Worm (Caenorhabditis elegans): ENCODE data around the gene R09H10.3.
"Not testable (repeated sequence)": the region's sequence is repeated elsewhere in the genome, so short reads cannot be mapped to it uniquely, and the experiment has no call there.

DNA sequence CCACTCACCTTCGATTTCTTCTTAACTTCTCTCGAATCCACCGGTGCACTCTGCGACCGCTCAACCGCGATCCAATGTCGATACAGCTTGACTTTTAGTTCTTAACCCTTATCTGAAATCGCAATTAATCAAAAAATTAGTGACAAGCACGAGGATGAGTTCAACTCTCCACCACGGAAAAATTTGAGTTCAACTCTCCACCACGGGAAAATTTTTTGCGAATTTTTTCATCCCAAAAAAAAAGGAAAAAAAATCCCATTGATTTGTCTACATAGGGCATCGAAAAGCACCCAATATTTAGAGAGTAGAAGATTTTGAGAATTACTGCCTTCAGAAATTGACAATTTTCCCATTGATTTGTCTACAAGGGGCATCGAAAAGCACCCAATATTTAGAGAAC lies 47.2 kb downstream of the R09H10.3 start, which contains the start of gene glb-19:
- not testable (repeated sequence) for TF ChIP-seq aly-1 (tag; optimal IDR thresholded peaks at IDR 0.05); tra-4 (tag; optimal IDR thresholded peaks at IDR 0.05); sea-1 (GFP tag; conservative IDR thresholded peaks at IDR 0.05); ama-1 (optimal IDR thresholded peaks at IDR 0.05); hmbx-1 (tag; optimal IDR thresholded peaks at IDR 0.05); pes-1 (GFP tag; IDR thresholded peaks at IDR 0.05); flt-1 (GFP tag; IDR thresholded peaks at IDR 0.05); hmg-4 (GFP tag; optimal IDR thresholded peaks at IDR 0.05); B0310.2 (tag; optimal IDR thresholded peaks at IDR 0.05); ets-7 (tag; optimal IDR thresholded peaks at IDR 0.05); ceh-36 (tag; optimal IDR thresholded peaks at IDR 0.05); ceh-13 (GFP tag; optimal IDR thresholded peaks at IDR 0.05)

All from whole organism, early embryonic.